Fruit fly (Drosophila melanogaster): ENCODE data around the gene Cp16.

DNA sequence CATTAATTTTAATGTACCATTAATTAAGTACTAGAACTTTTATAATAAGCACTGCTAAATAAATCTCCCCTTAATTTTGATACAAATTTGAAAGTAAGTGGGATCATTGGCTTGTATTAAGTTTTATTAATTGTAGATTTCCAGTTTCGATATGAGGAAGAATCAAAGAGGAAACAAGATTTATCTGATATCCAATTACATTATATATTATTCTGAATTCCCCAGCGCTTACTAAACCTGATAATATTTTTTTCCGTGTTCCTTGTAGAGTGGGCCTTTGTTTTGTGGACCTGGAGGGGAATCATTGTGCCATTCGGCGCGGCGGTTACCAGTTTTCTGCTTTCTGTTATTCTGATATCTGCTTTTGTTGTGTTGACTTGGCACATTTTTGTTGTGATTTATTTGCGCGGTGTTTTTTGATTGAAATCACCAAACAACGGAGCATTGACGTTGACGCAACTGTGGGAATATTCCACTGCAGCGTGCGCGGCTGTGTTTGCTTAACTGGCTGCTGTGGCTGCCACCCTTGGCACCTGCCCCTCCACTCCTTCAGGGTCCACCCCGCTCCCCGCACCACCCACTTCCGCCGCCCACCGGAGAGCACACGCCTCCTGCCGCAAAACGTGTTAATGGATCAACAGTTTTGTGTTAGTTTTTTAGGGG, 47.2 kb upstream of the Cp16 start:
- TF ChIP-seq CG8478 (optimal IDR thresholded peaks at IDR 0.05): no peak
- no peak for TF ChIP-seq usp (GFP tag; optimal IDR thresholded peaks at IDR 0.05)
- no peak for TF ChIP-seq EcR (GFP tag; optimal IDR thresholded peaks at IDR 0.05)
